Worm (Caenorhabditis elegans): ENCODE measurements around the gene C07B5.4.

The C07B5.4 gene

DNA sequence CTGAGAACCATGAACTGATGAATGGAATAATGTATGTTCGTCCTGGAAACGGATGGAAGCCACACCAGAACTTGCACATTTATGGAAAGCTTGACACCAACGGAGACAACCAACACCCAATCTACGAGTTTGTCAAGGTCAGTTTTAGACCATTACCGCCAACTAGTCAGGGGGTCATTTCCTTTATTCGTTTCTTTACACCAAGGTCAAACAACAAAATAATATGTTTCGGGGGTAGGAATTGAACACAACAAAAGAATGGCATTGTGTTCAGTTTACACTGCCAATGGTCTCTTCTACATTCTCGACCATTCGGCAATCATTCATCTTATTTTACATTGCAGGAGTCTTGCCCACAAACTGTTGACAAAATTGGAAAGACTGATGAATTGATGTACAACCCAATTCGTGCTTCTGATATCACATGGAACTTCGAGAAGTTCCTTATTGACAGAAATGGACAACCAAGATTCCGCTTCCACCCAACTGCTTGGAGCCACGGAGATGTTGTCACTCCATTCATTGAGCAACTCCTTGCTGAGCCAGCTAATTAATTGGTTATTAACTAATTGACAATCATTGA, 56.2 kb downstream of the C07B5.4 start:
- no peak for TF ChIP-seq dao-5 (tag; optimal IDR thresholded peaks at IDR 0.05)
- no peak for TF ChIP-seq W03F9.2 (tag; optimal IDR thresholded peaks at IDR 0.05)
- TF ChIP-seq him-1 (tag; optimal IDR thresholded peaks at IDR 0.05) = no peak

Data from whole organism, L4/young adult.